Fruit fly (Drosophila melanogaster): Measurements from ENCODE around the gene Ref1.

Ref1 gene

DNA sequence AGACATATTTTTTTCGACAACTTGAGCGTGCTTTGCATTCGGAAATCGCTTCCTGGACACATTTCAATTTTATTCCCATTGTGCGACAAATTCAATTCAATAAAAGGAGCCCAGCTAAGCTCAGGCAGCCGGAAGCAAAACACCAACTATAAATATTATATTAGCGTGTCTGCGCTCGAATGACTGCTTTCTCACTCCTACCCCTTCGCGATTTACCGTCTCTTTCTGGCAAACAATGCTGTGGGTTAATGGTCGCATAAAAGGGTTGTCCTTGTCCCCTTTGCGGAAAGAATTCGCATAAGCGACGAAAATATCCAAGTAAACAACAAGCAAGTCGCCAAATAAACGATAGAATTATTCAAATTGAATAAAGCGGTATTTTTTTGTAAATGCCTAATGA is 24.1 kb upstream of the Ref1 start:
- no peak for TF ChIP-seq chinmo (GFP tag; IDR thresholded peaks at IDR 0.05; ENCODE audit: partially characterized antibody)
- no peak for TF ChIP-seq CG5953 (GFP tag; IDR thresholded peaks at IDR 0.05)
- no peak for TF ChIP-seq ato (GFP tag; IDR thresholded peaks at IDR 0.05; ENCODE audit: partially characterized antibody)
- no peak for TF ChIP-seq vvl (GFP tag; IDR thresholded peaks at IDR 0.05)
- peak; percentile 29 for TF ChIP-seq sqz (GFP tag; optimal IDR thresholded peaks at IDR 0.05)
- TF ChIP-seq sd (tag; optimal IDR thresholded peaks at IDR 0.05), result peak; percentile 7
- 0 out of 3 replicates have a peak, but pooled peaks have one; percentile 16 for TF ChIP-seq CG2199 (GFP tag; IDR thresholded peaks at IDR 0.05)
- no peak for TF ChIP-seq her (GFP tag; optimal IDR thresholded peaks at IDR 0.05)
- TF ChIP-seq zfh1 (GFP tag; IDR thresholded peaks at IDR 0.05), result 0 out of 3 replicates have a peak, but pooled peaks have one; percentile 21
- no peak for TF ChIP-seq CG10431 (GFP tag; optimal IDR thresholded peaks at IDR 0.05)
- peak; percentile 70 for TF ChIP-seq sens (GFP tag)
- TF ChIP-seq ap (GFP tag; IDR thresholded peaks at IDR 0.05), result no peak
- TF ChIP-seq zen (tag; optimal IDR thresholded peaks at IDR 0.05), result no peak
- TF ChIP-seq pros (GFP tag; optimal IDR thresholded peaks at IDR 0.05), result peak; percentile 75

DNA sequence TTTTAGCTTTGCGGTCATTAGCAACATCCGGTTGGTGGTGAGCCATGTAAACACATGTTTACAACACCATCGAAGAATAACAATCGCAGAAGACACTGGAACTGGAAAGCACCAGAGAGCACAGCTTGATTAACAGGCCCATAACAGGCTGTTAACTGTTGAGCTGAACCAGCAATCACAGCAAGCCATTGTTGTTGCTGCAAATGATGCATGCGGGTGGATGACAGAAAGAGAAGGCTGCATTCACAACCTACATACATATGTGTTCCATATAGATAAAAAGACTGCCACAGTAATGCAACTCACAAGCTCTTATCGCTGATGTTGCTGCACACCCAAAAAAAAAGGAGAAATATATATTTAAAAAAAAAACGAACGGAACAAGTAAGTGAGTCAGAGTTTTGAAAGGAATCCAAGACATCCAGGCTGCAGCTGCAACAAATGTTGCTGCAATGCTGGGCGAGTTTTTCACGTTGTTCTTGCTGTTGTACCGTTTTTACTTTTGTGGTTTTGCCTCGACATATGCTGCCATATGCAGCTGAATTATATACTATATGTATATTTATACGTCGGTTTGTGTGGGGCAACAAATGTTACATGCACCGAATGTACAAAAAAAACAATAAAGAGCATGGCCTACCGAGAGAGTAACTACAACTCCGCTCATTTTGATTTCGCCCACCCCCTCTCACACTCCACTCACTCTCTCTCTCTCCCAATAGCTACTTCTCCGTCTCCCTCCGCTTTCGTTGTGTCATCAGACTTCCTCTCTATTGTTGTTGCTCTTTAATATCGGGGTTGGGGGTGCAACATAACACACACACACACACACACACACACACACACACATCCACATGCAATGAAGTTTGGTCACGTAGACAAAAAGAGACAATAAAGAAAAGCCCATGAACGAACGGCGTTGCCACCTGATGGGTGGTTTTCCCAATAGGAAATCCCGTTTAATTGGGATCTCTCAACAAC is 23.0 kb upstream of the Ref1 start:
- TF ChIP-seq btn (GFP tag; optimal IDR thresholded peaks at IDR 0.05), result no peak
- no peak for TF ChIP-seq HLH3B (GFP tag; IDR thresholded peaks at IDR 0.05)
- no peak for TF ChIP-seq CG9932 (GFP tag; IDR thresholded peaks at IDR 0.05)
- TF ChIP-seq luna (GFP tag; optimal IDR thresholded peaks at IDR 0.05), result no peak
- no peak for TF ChIP-seq run (tag; optimal IDR thresholded peaks at IDR 0.05)
- no peak for TF ChIP-seq CG6689 (GFP tag; IDR thresholded peaks at IDR 0.05)
- TF ChIP-seq odd (GFP tag; optimal IDR thresholded peaks at IDR 0.05), result no peak
- TF ChIP-seq Hmr (GFP tag; optimal IDR thresholded peaks at IDR 0.05), result no peak
- TF ChIP-seq prd (optimal IDR thresholded peaks at IDR 0.05), result no peak
- no peak for TF ChIP-seq prd (GFP tag; IDR thresholded peaks at IDR 0.05)
- TF ChIP-seq Sin3A (optimal IDR thresholded peaks at IDR 0.05), result no peak
- TF ChIP-seq CG15011 (GFP tag; optimal IDR thresholded peaks at IDR 0.05), result no peak
- TF ChIP-seq YL-1 (GFP tag; optimal IDR thresholded peaks at IDR 0.05), result peak; percentile 5
- TF ChIP-seq ci (GFP tag; IDR thresholded peaks at IDR 0.05), result 0 out of 3 replicates have a peak, but pooled peaks have one; percentile 55
- TF ChIP-seq ash1 (GFP tag; optimal IDR thresholded peaks at IDR 0.05), result no peak
- TF ChIP-seq lbe (GFP tag; optimal IDR thresholded peaks at IDR 0.05), result peak; percentile 6
- no peak for TF ChIP-seq CG12744 (GFP tag; optimal IDR thresholded peaks at IDR 0.05)
- TF ChIP-seq CrebB (tag; optimal IDR thresholded peaks at IDR 0.05), result peak; percentile 19
- TF ChIP-seq tup (GFP tag; optimal IDR thresholded peaks at IDR 0.05), result no peak
- TF ChIP-seq Dip3 (GFP tag; optimal IDR thresholded peaks at IDR 0.05), result no peak
- no peak for TF ChIP-seq sob (GFP tag; IDR thresholded peaks at IDR 0.05)
- TF ChIP-seq klu (GFP tag; IDR thresholded peaks at IDR 0.05), result no peak
- no peak for TF ChIP-seq CG10147 (GFP tag; optimal IDR thresholded peaks at IDR 0.05)
- no peak for TF ChIP-seq pnt (GFP tag; optimal IDR thresholded peaks at IDR 0.05)
- no peak for TF ChIP-seq CG2875 (GFP tag; optimal IDR thresholded peaks at IDR 0.05)
- TF ChIP-seq Fer1 (GFP tag; optimal IDR thresholded peaks at IDR 0.05), result no peak
- no peak for TF ChIP-seq HmgD (GFP tag; optimal IDR thresholded peaks at IDR 0.05)
- no peak for TF ChIP-seq CG3847 (GFP tag; IDR thresholded peaks at IDR 0.05)
- no peak for TF ChIP-seq HLH4C (GFP tag; IDR thresholded peaks at IDR 0.05; ENCODE audit: partially characterized antibody)
- TF ChIP-seq CG32772 (GFP tag; IDR thresholded peaks at IDR 0.05), result no peak
- no peak for TF ChIP-seq ATbp (GFP tag; optimal IDR thresholded peaks at IDR 0.05)
- TF ChIP-seq CG9609 (GFP tag; optimal IDR thresholded peaks at IDR 0.05), result no peak
- TF ChIP-seq tap (tag; optimal IDR thresholded peaks at IDR 0.05), result no peak
- no peak for TF ChIP-seq CG14050 (GFP tag; IDR thresholded peaks at IDR 0.05)
- no peak for TF ChIP-seq CG7357 (GFP tag; IDR thresholded peaks at IDR 0.05)
- TF ChIP-seq wor (GFP tag; IDR thresholded peaks at IDR 0.05), result no peak

All from whole organism, embryonic.